Fruit fly (Drosophila melanogaster): Measurements from ENCODE around the gene CG15169.

The CG15169 gene

dm6 chr2L:18948065-18948723 lies 42.6 kb upstream of the CG15169 start (continued):
- TF ChIP-seq en (GFP tag; optimal IDR thresholded peaks at IDR 0.05) = no peak
- peak; percentile 15 for TF ChIP-seq CG9609 (GFP tag; optimal IDR thresholded peaks at IDR 0.05)
- peak in 1 of 2 experiments; percentile 25 for TF ChIP-seq Hr78 (GFP tag; optimal IDR thresholded peaks at IDR 0.05)
- no peak for TF ChIP-seq Opbp (GFP tag; IDR thresholded peaks at IDR 0.05; ENCODE audit: partially characterized antibody)
- TF ChIP-seq ems (GFP tag; optimal IDR thresholded peaks at IDR 0.05) = peak; percentile 34
- TF ChIP-seq salm (tag; optimal IDR thresholded peaks at IDR 0.05) = peak; percentile 70
- no peak for TF ChIP-seq ERR (GFP tag; optimal IDR thresholded peaks at IDR 0.05)
- TF ChIP-seq Blimp-1 (GFP tag; optimal IDR thresholded peaks at IDR 0.05) = peak; percentile 81
- TF ChIP-seq bsh (GFP tag; optimal IDR thresholded peaks at IDR 0.05) = peak; percentile 93 to 95
- TF ChIP-seq HLH54F (GFP tag; optimal IDR thresholded peaks at IDR 0.05) = no peak
- TF ChIP-seq Awh (GFP tag; IDR thresholded peaks at IDR 0.05) = no peak; the same call in 1 of the 2 replicates
- no peak for TF ChIP-seq dati (GFP tag; IDR thresholded peaks at IDR 0.05)
- TF ChIP-seq CG6854 (GFP tag; optimal IDR thresholded peaks at IDR 0.05) = no peak
- peak; percentile 17 for TF ChIP-seq CG17186 (GFP tag; optimal IDR thresholded peaks at IDR 0.05)
- TF ChIP-seq dan (GFP tag; IDR thresholded peaks at IDR 0.05) = no peak
- no peak for TF ChIP-seq Hey (tag; optimal IDR thresholded peaks at IDR 0.05)
- TF ChIP-seq crol (GFP tag; IDR thresholded peaks at IDR 0.05) = no peak
- TF ChIP-seq cas (GFP tag; IDR thresholded peaks at IDR 0.05) = no peak
- no peak for TF ChIP-seq sob (GFP tag; IDR thresholded peaks at IDR 0.05)
- TF ChIP-seq Adf1 (GFP tag; IDR thresholded peaks at IDR 0.05) = no peak
- TF ChIP-seq CG1792 (GFP tag; optimal IDR thresholded peaks at IDR 0.05) = no peak
- no peak for TF ChIP-seq grn (GFP tag; optimal IDR thresholded peaks at IDR 0.05)
- no peak for TF ChIP-seq Dp (GFP tag; optimal IDR thresholded peaks at IDR 0.05)
- TF ChIP-seq Sox100B (GFP tag; optimal IDR thresholded peaks at IDR 0.05) = peak; percentile 73
- peak; percentile 25 for TF ChIP-seq cato (GFP tag; optimal IDR thresholded peaks at IDR 0.05; ENCODE audit: borderline replicate concordance)
- peak; percentile 40 for TF ChIP-seq oc (tag; optimal IDR thresholded peaks at IDR 0.05)
- TF ChIP-seq Dll (GFP tag; IDR thresholded peaks at IDR 0.05; ENCODE audit: partially characterized antibody) = no peak
- peak; percentile 44 for TF ChIP-seq NC2β (GFP tag; optimal IDR thresholded peaks at IDR 0.05)
- TF ChIP-seq CG4854 (GFP tag; optimal IDR thresholded peaks at IDR 0.05) = no peak
- TF ChIP-seq Bteb2 (GFP tag; optimal IDR thresholded peaks at IDR 0.05) = no peak
- 0 out of 2 replicates have a peak, but pooled peaks have one; percentile 16 for TF ChIP-seq CG7372 (GFP tag; IDR thresholded peaks at IDR 0.05)
- no peak for TF ChIP-seq gsb (GFP tag; IDR thresholded peaks at IDR 0.05)
- no peak for TF ChIP-seq CrebB (tag; optimal IDR thresholded peaks at IDR 0.05)
- TF ChIP-seq kni (GFP tag; optimal IDR thresholded peaks at IDR 0.05) = no peak
- TF ChIP-seq danr (GFP tag; IDR thresholded peaks at IDR 0.05) = peak; percentile 43; the same call in 1 of the 2 replicates
- TF ChIP-seq CG13287 (GFP tag; IDR thresholded peaks at IDR 0.05; ENCODE audit: partially characterized antibody) = no peak
- no peak for TF ChIP-seq usp (GFP tag; optimal IDR thresholded peaks at IDR 0.05)
- TF ChIP-seq tap (tag; optimal IDR thresholded peaks at IDR 0.05) = peak; percentile 62
- no peak for TF ChIP-seq knrl (GFP tag; IDR thresholded peaks at IDR 0.05; ENCODE audit: partially characterized antibody)
- TF ChIP-seq gfzf (GFP tag; optimal IDR thresholded peaks at IDR 0.05) = no peak
- peak; percentile 28 for TF ChIP-seq lilli (GFP tag; optimal IDR thresholded peaks at IDR 0.05)
- no peak for TF ChIP-seq CG16813 (GFP tag; IDR thresholded peaks at IDR 0.05; ENCODE audit: partially characterized antibody)
- peak; percentile 57 for TF ChIP-seq CG1602 (GFP tag; optimal IDR thresholded peaks at IDR 0.05)
- TF ChIP-seq scrt (GFP tag; optimal IDR thresholded peaks at IDR 0.05) = no peak
- no peak for TF ChIP-seq Taf1 (GFP tag; IDR thresholded peaks at IDR 0.05)
- TF ChIP-seq gem (tag; optimal IDR thresholded peaks at IDR 0.05) = peak; percentile 91
- TF ChIP-seq ssp (GFP tag; IDR thresholded peaks at IDR 0.05) = peak; percentile 40
- TF ChIP-seq sqz (GFP tag; optimal IDR thresholded peaks at IDR 0.05) = peak; percentile 35
- no peak for TF ChIP-seq Hmx (GFP tag; optimal IDR thresholded peaks at IDR 0.05)
- no peak for TF ChIP-seq yki (optimal IDR thresholded peaks at IDR 0.05)

Data from whole organism, embryonic.